Fruit fly (Drosophila melanogaster) whole organism, embryonic: ENCODE measurements around the gene asun.

Source experiments
- Asciz ChIP-seq: fragments of 200-800 bp; sonication (Bioruptor generic); optimal IDR thresholded peaks from 2 replicates; lab custom pipeline; 2017; ENCODE audit warnings: missing biosample characterization, mild to moderate bottlenecking, missing genetic modification characterization, missing genetic modification reagents
- Bteb2 ChIP-seq: fragments of 200-800 bp; sonication (Bioruptor generic); optimal IDR thresholded peaks from 2 replicates; lab custom pipeline; 2016; ENCODE audit warnings: missing biosample characterization, missing genetic modification characterization
- CG10565 ChIP-seq: fragments of 200-800 bp; sonication (Bioruptor generic); optimal IDR thresholded peaks from 3 replicates; lab custom pipeline; 2016; ENCODE audit warnings: missing biosample characterization, mild to moderate bottlenecking, missing genetic modification characterization
- CG12942 ChIP-seq: fragments of 200-800 bp; sonication (Bioruptor generic); optimal IDR thresholded peaks from 3 replicates; lab custom pipeline; 2016; ENCODE audit warnings: missing biosample characterization, missing genetic modification characterization
- CG13894 ChIP-seq: fragments of 200-800 bp; sonication (Bioruptor generic); optimal IDR thresholded peaks from 3 replicates; lab custom pipeline; 2018; ENCODE audit warnings: missing biosample characterization, mild to moderate bottlenecking, missing genetic modification characterization, moderate library complexity
- CG1529 ChIP-seq: fragments of 200-800 bp; sonication (Bioruptor generic); optimal IDR thresholded peaks from 3 replicates; lab custom pipeline; 2018; ENCODE audit warnings: missing biosample characterization, missing genetic modification characterization
- CG1603 ChIP-seq: fragments of 200-800 bp; sonication (Bioruptor generic); optimal IDR thresholded peaks from 2 replicates; lab custom pipeline; 2019; ENCODE audit warnings: missing biosample characterization, mild to moderate bottlenecking, missing genetic modification characterization, moderate library complexity
- CG1647 ChIP-seq: fragments of 200-800 bp; sonication (Bioruptor generic); optimal IDR thresholded peaks from 3 replicates; lab custom pipeline; 2016; ENCODE audit warnings: missing biosample characterization, missing genetic modification characterization
- CG17912 ChIP-seq: fragments of 200-800 bp; sonication (Bioruptor generic); optimal IDR thresholded peaks from 2 replicates; lab custom pipeline; 2018; ENCODE audit warnings: missing biosample characterization, mild to moderate bottlenecking, missing genetic modification characterization
- CG18764 ChIP-seq: fragments of 200-800 bp; sonication (Bioruptor generic); optimal IDR thresholded peaks from 3 replicates; lab custom pipeline; 2016; ENCODE audit warnings: missing biosample characterization, missing genetic modification characterization
- CG32767 ChIP-seq: fragments of 200-800 bp; sonication (Bioruptor generic); IDR thresholded peaks from 2 replicates; pipeline ENCODE4 v1.3.6; 2022; ENCODE audit warnings: missing biosample characterization, missing genetic modification characterization
- CG34224 ChIP-seq: fragments of 200-800 bp; sonication (Bioruptor generic); IDR thresholded peaks from 3 replicates; pipeline ENCODE4 v1.3.6; 2022; ENCODE audit warnings: missing biosample characterization, missing genetic modification characterization; ENCODE audit not compliant: partially characterized antibody
- CG3847 ChIP-seq: fragments of 200-800 bp; sonication (Bioruptor generic); IDR thresholded peaks from 2 replicates; pipeline ENCODE4 v1.3.6; 2022; ENCODE audit warnings: missing biosample characterization, missing genetic modification characterization
- CG43689 ChIP-seq: fragments of 200-800 bp; sonication (Bioruptor generic); IDR thresholded peaks from 2 replicates; pipeline ENCODE4 v1.3.6; 2022; ENCODE audit warnings: missing biosample characterization, missing genetic modification characterization
- CG8478 ChIP-seq: fragments of >200 bp; optimal IDR thresholded peaks from 2 replicates; lab custom pipeline; 2018
- CHES-1-like ChIP-seq: fragments of 200-800 bp; sonication (Bioruptor generic); optimal IDR thresholded peaks from 2 replicates; lab custom pipeline; 2016; ENCODE audit warnings: missing biosample characterization, missing genetic modification characterization
- GATAe ChIP-seq: fragments of 200-800 bp; sonication (Bioruptor generic); conservative IDR thresholded peaks from 2 replicates; pipeline ENCODE4 v1.3.6; 2022; ENCODE audit warnings: missing biosample characterization, missing genetic modification characterization
- H15 ChIP-seq: fragments of 200-800 bp; sonication (Bioruptor generic); IDR thresholded peaks from 3 replicates; pipeline ENCODE4 v1.3.6; 2022; ENCODE audit warnings: missing biosample characterization, missing genetic modification characterization
- Hey ChIP-seq: fragments of 200-800 bp; sonication (Bioruptor generic); optimal IDR thresholded peaks from 3 replicates; lab custom pipeline; 2018; ENCODE audit warnings: missing biosample characterization, mild to moderate bottlenecking, missing genetic modification characterization
- Hr78 ChIP-seq, 2 experiments: fragments of 200-800 bp in 1 of 2; fragments of >200 bp in 1 of 2; sonication (Bioruptor generic) in 1 of 2; optimal IDR thresholded peaks; 2 replicates each; lab custom pipeline; 2017 to 2019; ENCODE audit warnings: missing biosample characterization in 2 of 2, missing genetic modification characterization in 2 of 2, mild to moderate bottlenecking in 1 of 2, moderate library complexity in 1 of 2
- Kr ChIP-seq: fragments of 200-800 bp; sonication (Bioruptor generic); optimal IDR thresholded peaks from 2 replicates; lab custom pipeline; 2017; ENCODE audit warnings: missing biosample characterization, mild to moderate bottlenecking, missing genetic modification characterization
- MESR4 ChIP-seq: fragments of 200-800 bp; sonication (Bioruptor generic); optimal IDR thresholded peaks from 2 replicates; lab custom pipeline; 2018; ENCODE audit warnings: missing biosample characterization, mild to moderate bottlenecking, missing genetic modification characterization, moderate library complexity
- NC2α ChIP-seq: fragments of 200-800 bp; sonication (Bioruptor generic); optimal IDR thresholded peaks from 2 replicates; lab custom pipeline; 2016; ENCODE audit warnings: missing biosample characterization, missing genetic modification characterization
- Oaz ChIP-seq: fragments of 200-800 bp; sonication (Bioruptor generic); IDR thresholded peaks from 2 replicates; pipeline ENCODE4 v1.3.6; 2022; ENCODE audit warnings: missing biosample characterization, missing genetic modification characterization
- PHDP ChIP-seq: fragments of 200-800 bp; sonication (Bioruptor generic); optimal IDR thresholded peaks from 3 replicates; lab custom pipeline; 2018; ENCODE audit warnings: missing biosample characterization, mild to moderate bottlenecking, missing genetic modification characterization, moderate library complexity
- Spps ChIP-seq: fragments of 200-800 bp; sonication (Bioruptor generic); optimal IDR thresholded peaks from 2 replicates; lab custom pipeline; 2018; ENCODE audit warnings: missing biosample characterization, mild to moderate bottlenecking, missing genetic modification characterization
- ac ChIP-seq: fragments of 200-800 bp; sonication (Bioruptor generic); optimal IDR thresholded peaks from 3 replicates; lab custom pipeline; 2017; ENCODE audit warnings: missing biosample characterization, mild to moderate bottlenecking, missing genetic modification characterization
- amos ChIP-seq: fragments of 200-800 bp; sonication (Bioruptor generic); IDR thresholded peaks from 2 replicates; pipeline ENCODE4 v1.3.6; 2022; ENCODE audit warnings: missing biosample characterization, missing genetic modification characterization; ENCODE audit not compliant: partially characterized antibody
- bbx ChIP-seq: fragments of 200-800 bp; sonication (Bioruptor generic); IDR thresholded peaks from 2 replicates; pipeline ENCODE4 v1.3.6; 2022; ENCODE audit warnings: missing biosample characterization, missing genetic modification characterization; ENCODE audit not compliant: partially characterized antibody
- bcd ChIP-seq: fragments of 200-800 bp; sonication (Bioruptor generic); optimal IDR thresholded peaks from 2 replicates; lab custom pipeline; 2017; ENCODE audit warnings: missing biosample characterization, mild to moderate bottlenecking, missing genetic modification characterization
- bowl ChIP-seq: fragments of 200-800 bp; sonication (Bioruptor generic); IDR thresholded peaks from 2 replicates; pipeline ENCODE4 v1.3.6; 2022; ENCODE audit warnings: missing biosample characterization, missing genetic modification characterization
- dan ChIP-seq: fragments of 200-800 bp; sonication (Bioruptor generic); IDR thresholded peaks from 2 replicates; pipeline ENCODE4 v1.3.6; 2022; ENCODE audit warnings: missing biosample characterization, missing genetic modification characterization
- disco-r ChIP-seq: fragments of 200-800 bp; sonication (Bioruptor generic); optimal IDR thresholded peaks from 2 replicates; lab custom pipeline; 2016; ENCODE audit warnings: missing biosample characterization, missing genetic modification characterization
- dmrt11E ChIP-seq: fragments of 200-800 bp; sonication (Bioruptor generic); optimal IDR thresholded peaks from 3 replicates; lab custom pipeline; 2018; ENCODE audit warnings: missing biosample characterization, mild to moderate bottlenecking, missing genetic modification characterization, moderate library complexity
- dysf ChIP-seq: fragments of 200-800 bp; sonication (Bioruptor generic); IDR thresholded peaks from 3 replicates; pipeline ENCODE4 v1.3.6; 2022; ENCODE audit warnings: missing biosample characterization, missing genetic modification characterization
- esg ChIP-seq: fragments of 200-800 bp; sonication (Bioruptor generic); conservative IDR thresholded peaks from 2 replicates; pipeline ENCODE4 v1.3.6; 2022; ENCODE audit warnings: missing biosample characterization, missing genetic modification characterization
- fru ChIP-seq: fragments of >200 bp; optimal IDR thresholded peaks from 2 replicates; lab custom pipeline; 2017
- gsb ChIP-seq: fragments of 200-800 bp; sonication (Bioruptor generic); IDR thresholded peaks from 2 replicates; pipeline ENCODE4 v1.3.6; 2022; ENCODE audit warnings: missing biosample characterization, missing genetic modification characterization
- hbn ChIP-seq: fragments of 200-800 bp; sonication (Bioruptor generic); IDR thresholded peaks from 2 replicates; pipeline ENCODE4 v1.3.6; 2022; ENCODE audit warnings: missing biosample characterization, missing genetic modification characterization; ENCODE audit not compliant: partially characterized antibody
- inv ChIP-seq: fragments of 200-800 bp; sonication (Bioruptor generic); IDR thresholded peaks from 2 replicates; pipeline ENCODE4 v1.3.6; 2022; ENCODE audit warnings: missing biosample characterization, missing genetic modification characterization; ENCODE audit not compliant: partially characterized antibody
- lab ChIP-seq: fragments of 200-800 bp; sonication (Bioruptor generic); optimal IDR thresholded peaks from 3 replicates; lab custom pipeline; 2017; ENCODE audit warnings: missing biosample characterization, missing genetic modification characterization, mild to moderate bottlenecking, moderate library complexity, missing genetic modification reagents
- luna ChIP-seq: fragments of 200-800 bp; sonication (Bioruptor generic); optimal IDR thresholded peaks from 2 replicates; lab custom pipeline; 2016; ENCODE audit warnings: missing biosample characterization, missing genetic modification characterization
- oc ChIP-seq: fragments of 200-800 bp; sonication (Bioruptor generic); optimal IDR thresholded peaks from 2 replicates; lab custom pipeline; 2018; ENCODE audit warnings: missing biosample characterization, mild to moderate bottlenecking, missing genetic modification characterization, moderate library complexity
- pum ChIP-seq: fragments of 200-800 bp; sonication (Bioruptor generic); optimal IDR thresholded peaks from 2 replicates; lab custom pipeline; 2016; ENCODE audit warnings: missing biosample characterization, missing genetic modification characterization
- salm ChIP-seq: fragments of 200-800 bp; sonication (Bioruptor generic); optimal IDR thresholded peaks from 2 replicates; lab custom pipeline; 2018; ENCODE audit warnings: missing biosample characterization, mild to moderate bottlenecking, missing genetic modification characterization
- schlank ChIP-seq: fragments of 200-800 bp; sonication (Bioruptor generic); optimal IDR thresholded peaks from 2 replicates; lab custom pipeline; 2018; ENCODE audit warnings: missing biosample characterization, mild to moderate bottlenecking, missing genetic modification characterization
- sd ChIP-seq: fragments of 200-800 bp; sonication (Bioruptor generic); optimal IDR thresholded peaks from 3 replicates; lab custom pipeline; 2018; ENCODE audit warnings: missing biosample characterization, mild to moderate bottlenecking, missing genetic modification characterization, moderate library complexity
- sna ChIP-seq: fragments of 200-800 bp; sonication (Bioruptor generic); IDR thresholded peaks from 2 replicates; pipeline ENCODE4 v1.3.6; 2022; ENCODE audit warnings: missing biosample characterization, missing genetic modification characterization; ENCODE audit not compliant: partially characterized antibody
- tap ChIP-seq: fragments of 200-800 bp; optimal IDR thresholded peaks from 3 replicates; lab custom pipeline; 2019; ENCODE audit warnings: missing biosample characterization, mild to moderate bottlenecking, missing genetic modification characterization, moderate library complexity
- wor ChIP-seq: fragments of 200-800 bp; sonication (Bioruptor generic); IDR thresholded peaks from 2 replicates; pipeline ENCODE4 v1.3.6; 2022; ENCODE audit warnings: missing biosample characterization, missing genetic modification characterization

The asun gene

DNA sequence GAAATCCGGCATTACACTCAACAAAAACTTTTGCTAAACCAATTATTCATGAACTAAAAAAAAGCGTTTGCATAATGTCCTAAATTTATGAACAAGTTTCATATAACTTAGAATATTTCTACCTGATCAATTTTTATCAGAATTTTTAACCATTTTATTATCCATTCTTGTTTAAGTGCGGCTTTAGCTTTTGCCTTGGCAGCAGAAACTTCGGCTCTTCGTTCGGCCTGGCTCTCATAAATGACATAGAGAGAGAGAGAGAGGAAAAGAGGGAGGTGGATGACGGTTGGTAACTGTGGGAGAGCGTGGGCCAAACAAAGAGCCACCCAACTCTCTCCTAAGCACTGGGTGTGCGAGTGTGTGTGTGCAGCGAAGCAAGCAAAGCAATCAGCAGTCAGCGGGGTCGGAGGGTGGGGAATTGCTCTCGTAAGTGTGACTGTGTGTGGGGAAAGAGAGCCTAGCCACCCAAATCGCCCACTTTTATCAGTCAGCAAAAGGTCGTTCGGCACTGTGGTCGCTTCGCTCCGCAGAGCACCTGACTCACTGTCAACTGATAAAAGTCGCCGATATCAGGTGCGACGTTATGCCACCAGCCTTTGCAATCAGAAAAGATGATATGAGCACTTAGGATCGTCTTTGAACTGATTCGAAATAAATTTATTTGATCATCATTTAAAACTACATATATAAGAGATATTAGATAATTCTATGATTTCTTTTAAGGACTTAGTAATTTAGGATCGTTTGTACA lies 39.5 kb upstream of the asun start (continued):
- TF ChIP-seq amos = no peak
- TF ChIP-seq esg (GFP tag; lab: Robert Waterston, UW) = no peak
- TF ChIP-seq pum (GFP tag; lab: Kevin White, UChicago) = peak; percentile 97
- TF ChIP-seq oc (tag; lab: Kevin White, UChicago) = peak; percentile 99
- peak; percentile 96 for TF ChIP-seq CG13894 (tag; lab: Kevin White, UChicago)
- TF ChIP-seq ac (GFP tag; lab: Kevin White, UChicago) = peak; percentile 77
- TF ChIP-seq schlank (tag; lab: Kevin White, UChicago) = peak; percentile 93
- TF ChIP-seq CG12942 (GFP tag; lab: Kevin White, UChicago) = peak; percentile 92
- peak; percentile 93 for TF ChIP-seq sd (tag; lab: Kevin White, UChicago)
- TF ChIP-seq fru (lab: Kevin White, UChicago) = no peak
- TF ChIP-seq CG1529 (GFP tag; lab: Kevin White, UChicago) = peak; percentile 98
- no peak for TF ChIP-seq CG34224 (GFP tag; lab: Robert Waterston, UW)
- TF ChIP-seq CG3847 (GFP tag; lab: Robert Waterston, UW) = no peak
- no peak for TF ChIP-seq dysf (GFP tag; lab: Robert Waterston, UW)
- peak; percentile 98 for TF ChIP-seq CHES-1-like
- peak; percentile 98 for TF ChIP-seq bcd (GFP tag; lab: Kevin White, UChicago)
- TF ChIP-seq inv (GFP tag; lab: Robert Waterston, UW) = no peak
- TF ChIP-seq MESR4 = peak; percentile 56
- peak; percentile 90 for TF ChIP-seq CG1603 (tag; lab: Kevin White, UChicago)
- TF ChIP-seq CG8478 (lab: Kevin White, UChicago) = no peak
- TF ChIP-seq bowl = no peak
- no peak for TF ChIP-seq H15 (GFP tag; lab: Robert Waterston, UW)
- no peak for TF ChIP-seq gsb (GFP tag; lab: Robert Waterston, UW)
- TF ChIP-seq PHDP (tag; lab: Kevin White, UChicago) = peak; percentile 98
- no peak for TF ChIP-seq hbn
- no peak for TF ChIP-seq dan
- TF ChIP-seq Hr78 (GFP tag; optimal IDR thresholded peaks at IDR 0.05; lab: Kevin White, UChicago) = peak in 1 of 2 experiments; percentile 93
- TF ChIP-seq CG43689 (GFP tag; lab: Robert Waterston, UW) = no peak
- TF ChIP-seq wor (GFP tag; lab: Robert Waterston, UW) = no peak
- TF ChIP-seq Oaz (GFP tag; lab: Robert Waterston, UW) = no peak
- no peak for TF ChIP-seq CG32767 (GFP tag; lab: Robert Waterston, UW)
- peak; percentile 96 for TF ChIP-seq disco-r (GFP tag; lab: Kevin White, UChicago)
- TF ChIP-seq CG17912 = peak; percentile 7
- peak; percentile 97 for TF ChIP-seq salm (tag; lab: Kevin White, UChicago)
- TF ChIP-seq CG1647 (GFP tag; lab: Kevin White, UChicago) = peak; percentile 96
- peak; percentile 98 for TF ChIP-seq Bteb2 (GFP tag; lab: Kevin White, UChicago)
- peak; percentile 98 for TF ChIP-seq Asciz (GFP tag; lab: Kevin White, UChicago)
- TF ChIP-seq CG18764 (GFP tag; lab: Kevin White, UChicago) = peak; percentile 96
- peak; percentile 96 for TF ChIP-seq NC2α (GFP tag; lab: Kevin White, UChicago)
- peak; percentile 88 for TF ChIP-seq luna (GFP tag; lab: Kevin White, UChicago)
- TF ChIP-seq CG10565 (GFP tag; lab: Kevin White, UChicago) = peak; percentile 89
- peak; percentile 99 for TF ChIP-seq lab (GFP tag; lab: Kevin White, UChicago)
- peak; percentile 98 for TF ChIP-seq tap (tag; lab: Kevin White, UChicago)
- no peak for TF ChIP-seq bbx (GFP tag; lab: Robert Waterston, UW)
- TF ChIP-seq Spps (tag; lab: Kevin White, UChicago) = peak; percentile 99
- TF ChIP-seq dmrt11E (tag; lab: Kevin White, UChicago) = peak; percentile 97
- TF ChIP-seq GATAe (GFP tag; lab: Robert Waterston, UW) = no peak
- TF ChIP-seq sna (GFP tag; lab: Robert Waterston, UW) = no peak
- TF ChIP-seq Kr = peak; percentile 61
- TF ChIP-seq Hey (tag; lab: Kevin White, UChicago) = peak; percentile 59
